Worm (Caenorhabditis elegans) whole organism, L2 larva: ENCODE data around the gene dnj-17.

Experiments used
- aly-2 ChIP-seq: fragments of 150-350 bp; optimal IDR thresholded peaks from 2 replicates; lab custom pipeline; 2014; ENCODE audit warnings: missing biosample characterization, missing genetic modification characterization
- dmd-4 ChIP-seq: sonication (generic microtip); optimal IDR thresholded peaks from 2 replicates; lab custom pipeline; 2017; ENCODE audit warnings: missing biosample characterization, missing genetic modification characterization
- elt-3 ChIP-seq: sonication (generic microtip); optimal IDR thresholded peaks from 2 replicates; lab custom pipeline; 2017; ENCODE audit warnings: missing biosample characterization, missing genetic modification characterization
- fos-1 ChIP-seq: fragments of 150-350 bp; optimal IDR thresholded peaks from 2 replicates; lab custom pipeline; 2014; ENCODE audit warnings: missing biosample characterization, missing genetic modification characterization
- lin-13 ChIP-seq: fragments of 150-350 bp; optimal IDR thresholded peaks from 2 replicates; lab custom pipeline; 2014; ENCODE audit warnings: missing biosample characterization, missing genetic modification reagents, missing genetic modification characterization
- nhr-12 ChIP-seq: fragments of 150-350 bp; optimal IDR thresholded peaks from 2 replicates; lab custom pipeline; 2014; ENCODE audit warnings: missing biosample characterization, missing genetic modification characterization
- nhr-237 ChIP-seq: fragments of 150-350 bp; optimal IDR thresholded peaks from 2 replicates; lab custom pipeline; 2014; ENCODE audit warnings: missing biosample characterization, missing genetic modification characterization
- nhr-6 ChIP-seq: fragments of 150-350 bp; optimal IDR thresholded peaks from 2 replicates; lab custom pipeline; 2014; ENCODE audit warnings: missing biosample characterization, missing genetic modification characterization
- skn-1 ChIP-seq: sonication (generic microtip); optimal IDR thresholded peaks from 2 replicates; lab custom pipeline; 2017; ENCODE audit warnings: missing biosample characterization, missing genetic modification characterization
- snpc-4 ChIP-seq: fragments of 150-350 bp; optimal IDR thresholded peaks from 2 replicates; lab custom pipeline; 2014; ENCODE audit warnings: missing biosample characterization, missing genetic modification characterization
- unc-62 ChIP-seq: fragments of 150-350 bp; optimal IDR thresholded peaks from 2 replicates; lab custom pipeline; 2014; ENCODE audit warnings: missing biosample characterization, missing genetic modification reagents, missing genetic modification characterization
- zag-1 ChIP-seq: fragments of 150-350 bp; optimal IDR thresholded peaks from 2 replicates; lab custom pipeline; 2014; ENCODE audit warnings: missing biosample characterization, missing genetic modification characterization
- ztf-11 ChIP-seq: sonication (generic microtip); optimal IDR thresholded peaks from 2 replicates; lab custom pipeline; 2017; ENCODE audit warnings: missing biosample characterization, missing genetic modification characterization

DNA sequence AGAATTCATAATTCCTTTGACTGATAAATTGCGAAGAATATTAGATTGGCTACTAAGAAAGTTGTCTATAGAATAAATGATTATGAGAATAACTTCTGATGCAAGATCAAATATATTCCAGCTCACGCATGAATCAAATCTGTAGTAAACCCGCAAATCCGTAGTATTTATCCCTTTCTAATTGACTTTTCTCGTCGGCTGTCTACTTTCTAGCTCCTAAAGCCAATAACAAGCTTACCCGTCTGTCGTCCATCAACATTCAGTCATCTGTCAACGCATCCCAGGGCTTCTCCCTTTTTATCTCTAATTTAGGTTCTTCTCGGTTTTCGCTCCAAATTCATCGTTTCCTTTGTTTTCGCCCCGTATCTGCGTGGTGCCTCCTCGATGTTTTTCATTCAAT lies 44.2 kb downstream of the dnj-17 start:
- TF ChIP-seq zag-1 (tag; lab: Kevin White, UChicago) = no peak
- TF ChIP-seq dmd-4 (tag; lab: Kevin White, UChicago) = no peak
- no peak for TF ChIP-seq nhr-12 (tag; lab: Kevin White, UChicago)
- TF ChIP-seq ztf-11 (tag; lab: Kevin White, UChicago) = no peak
- TF ChIP-seq aly-2 (tag; lab: Kevin White, UChicago) = no peak
- no peak for TF ChIP-seq nhr-6 (tag; lab: Kevin White, UChicago)
- TF ChIP-seq fos-1 (tag; lab: Kevin White, UChicago) = no peak
- no peak for TF ChIP-seq skn-1
- no peak for TF ChIP-seq unc-62 (GFP tag; lab: Kevin White, UChicago)
- TF ChIP-seq nhr-237 (tag; lab: Kevin White, UChicago) = no peak
- no peak for TF ChIP-seq elt-3 (tag; lab: Kevin White, UChicago)
- TF ChIP-seq snpc-4 = no peak
- TF ChIP-seq lin-13 (GFP tag; lab: Kevin White, UChicago) = no peak
